Fruit fly (Drosophila melanogaster) whole organism, prepupa: ENCODE data around the gene cact.

Experiments
- Blimp-1 ChIP-seq: fragments of 200-800 bp; sonication (Bioruptor generic); optimal IDR thresholded peaks from 3 replicates; lab custom pipeline; 2017; ENCODE audit warnings: missing biosample characterization, missing genetic modification characterization, mild to moderate bottlenecking, moderate library complexity, missing genetic modification reagents
- CG10669 ChIP-seq: fragments of 200-800 bp; sonication (Bioruptor generic); optimal IDR thresholded peaks from 3 replicates; lab custom pipeline; 2018; ENCODE audit warnings: missing biosample characterization, mild to moderate bottlenecking, missing genetic modification characterization, moderate library complexity
- CG11902 ChIP-seq: fragments of 200-800 bp; sonication (Bioruptor generic); optimal IDR thresholded peaks from 3 replicates; lab custom pipeline; 2016; ENCODE audit warnings: missing biosample characterization, missing genetic modification characterization
- CG16779 ChIP-seq: fragments of 200-800 bp; sonication (Bioruptor generic); optimal IDR thresholded peaks from 3 replicates; lab custom pipeline; 2017; ENCODE audit warnings: missing biosample characterization, mild to moderate bottlenecking, missing genetic modification characterization
- CG6854 ChIP-seq: fragments of 200-800 bp; sonication (Bioruptor generic); optimal IDR thresholded peaks from 2 replicates; lab custom pipeline; 2017; ENCODE audit warnings: missing biosample characterization, mild to moderate bottlenecking, missing genetic modification characterization
- CG8119 ChIP-seq: fragments of 200-800 bp; sonication (Bioruptor generic); IDR thresholded peaks from 3 replicates; pipeline ENCODE4 v1.3.6; 2022; ENCODE audit warnings: missing biosample characterization, missing genetic modification characterization
- Eip78C ChIP-seq: fragments of 200-800 bp; sonication (Bioruptor generic); peaks from one replicate; lab custom pipeline; 2016; ENCODE audit warnings: missing biosample characterization, missing genetic modification characterization
- Eip93F ChIP-seq: fragments of 200-800 bp; sonication (Bioruptor generic); optimal IDR thresholded peaks from 2 replicates; lab custom pipeline; 2016; ENCODE audit warnings: missing biosample characterization, mild to moderate bottlenecking, missing genetic modification characterization
- Hr39 ChIP-seq: fragments of 200-800 bp; sonication (Bioruptor generic); optimal IDR thresholded peaks from 2 replicates; lab custom pipeline; 2016; ENCODE audit warnings: missing biosample characterization, missing genetic modification characterization
- Sox102F ChIP-seq: fragments of 200-800 bp; sonication (Bioruptor generic); optimal IDR thresholded peaks from 2 replicates; lab custom pipeline; 2016; ENCODE audit warnings: missing biosample characterization, mild to moderate bottlenecking, missing genetic modification characterization
- fd59A ChIP-seq: fragments of 200-800 bp; sonication (Bioruptor generic); optimal IDR thresholded peaks from 2 replicates; lab custom pipeline; 2017; ENCODE audit warnings: missing biosample characterization, mild to moderate bottlenecking, missing genetic modification characterization, missing genetic modification reagents
- fkh ChIP-seq: fragments of 200-800 bp; sonication (Bioruptor generic); optimal IDR thresholded peaks from 3 replicates; lab custom pipeline; 2017; ENCODE audit warnings: missing biosample characterization, mild to moderate bottlenecking, missing genetic modification characterization, moderate library complexity
- salr ChIP-seq, 2 experiments: fragments of 200-800 bp; sonication (Bioruptor generic); optimal IDR thresholded peaks; 3 replicates each; lab custom pipeline; 2016 to 2018; ENCODE audit warnings: missing biosample characterization in 2 of 2, missing genetic modification characterization in 2 of 2, mild to moderate bottlenecking in 1 of 2
- topi ChIP-seq: fragments of 200-800 bp; sonication (Bioruptor generic); optimal IDR thresholded peaks from 3 replicates; lab custom pipeline; 2016; ENCODE audit warnings: missing biosample characterization, missing genetic modification characterization

DNA sequence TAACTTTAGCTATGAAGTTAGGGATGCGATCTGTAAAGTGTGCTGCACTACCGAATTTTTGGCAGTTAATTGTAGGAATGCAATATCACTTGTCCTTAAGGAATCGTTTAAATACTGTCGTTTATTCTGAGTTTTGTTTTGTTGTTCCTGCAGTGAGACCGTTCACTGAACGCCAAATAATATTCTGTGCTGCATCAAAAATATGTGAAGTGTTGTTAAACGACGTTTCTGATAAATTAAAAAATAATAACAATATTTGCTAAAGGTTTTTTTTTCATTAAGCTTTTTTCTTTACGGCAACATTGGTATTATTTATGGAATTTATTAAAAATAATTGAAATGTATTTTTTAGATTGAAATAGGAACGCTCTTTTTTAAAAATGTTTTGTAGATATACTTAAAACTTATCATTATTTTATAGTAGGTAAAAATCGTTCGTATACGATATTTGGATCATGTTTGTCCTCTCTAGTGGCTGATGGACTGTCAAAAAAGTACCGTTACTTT, 23.2 kb downstream of the cact start, which contains the start of gene GMF:
- peak; percentile 61 for TF ChIP-seq Eip78C
- no peak for TF ChIP-seq salr (GFP tag; optimal IDR thresholded peaks at IDR 0.05; lab: Kevin White, UChicago)
- TF ChIP-seq fd59A (GFP tag; lab: Kevin White, UChicago): no peak
- TF ChIP-seq Blimp-1 (GFP tag; lab: Kevin White, UChicago): no peak
- no peak for TF ChIP-seq Sox102F (GFP tag; lab: Kevin White, UChicago)
- TF ChIP-seq CG6854 (GFP tag; lab: Kevin White, UChicago): no peak
- no peak for TF ChIP-seq CG16779
- no peak for TF ChIP-seq Eip93F (GFP tag; lab: Kevin White, UChicago)
- TF ChIP-seq CG10669: no peak
- TF ChIP-seq topi (GFP tag; lab: Kevin White, UChicago): peak; percentile 37
- no peak for TF ChIP-seq CG8119 (GFP tag; lab: Robert Waterston, UW)
- no peak for TF ChIP-seq CG11902 (GFP tag; lab: Kevin White, UChicago)
- TF ChIP-seq fkh: peak; percentile 38
- no peak for TF ChIP-seq Hr39 (GFP tag; lab: Kevin White, UChicago)
